Fruit fly (Drosophila melanogaster): ENCODE measurements around the gene Ugt304A1.

Ugt304A1 gene

DNA sequence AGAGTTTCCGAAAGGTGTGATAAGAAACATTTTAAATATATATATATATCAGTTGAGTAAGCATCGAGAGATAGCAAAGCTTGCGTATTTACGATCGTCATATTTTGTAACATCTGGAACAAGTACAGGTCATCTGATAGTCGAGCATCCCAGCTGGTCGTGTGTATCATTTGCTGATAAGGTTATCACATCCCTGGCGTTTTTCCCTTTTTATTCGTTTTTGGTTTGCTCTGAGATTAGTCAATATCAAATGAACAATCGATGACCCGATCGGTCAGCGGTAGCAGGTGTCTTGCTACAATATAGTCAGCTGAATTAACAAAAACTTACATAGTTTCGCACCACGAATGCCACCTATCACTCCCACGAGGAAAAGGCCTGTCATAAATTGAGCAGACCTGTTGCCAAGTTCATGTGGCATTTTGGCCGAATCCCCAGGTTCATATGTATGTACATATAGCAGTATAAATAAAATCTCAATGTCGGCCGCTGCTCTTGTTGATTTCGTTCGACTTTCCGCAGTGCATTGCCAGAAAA is 25.7 kb upstream of the Ugt304A1 start (continued):
- TF ChIP-seq Bdp1 (GFP tag; optimal IDR thresholded peaks at IDR 0.05) (no peak), Blimp-1 (GFP tag; optimal IDR thresholded peaks at IDR 0.05) (peak; percentile 39), Max (GFP tag; optimal IDR thresholded peaks at IDR 0.05) (peak; percentile 56), CG31365 (tag; optimal IDR thresholded peaks at IDR 0.05) (no peak), Six4 (GFP tag; optimal IDR thresholded peaks at IDR 0.05) (peak; percentile 25), oc (tag; optimal IDR thresholded peaks at IDR 0.05) (peak; percentile 19), CG9437 (GFP tag; optimal IDR thresholded peaks at IDR 0.05) (peak; percentile 33), Aef1 (GFP tag; IDR thresholded peaks at IDR 0.05) (peak; percentile 52), CG10979 (tag; optimal IDR thresholded peaks at IDR 0.05) (peak; percentile 18), Hmx (GFP tag; optimal IDR thresholded peaks at IDR 0.05) (no peak), Awh (GFP tag; IDR thresholded peaks at IDR 0.05) (no peak), CG6765 (GFP tag; optimal IDR thresholded peaks at IDR 0.05) (no peak), CG17328 (GFP tag; IDR thresholded peaks at IDR 0.05) (peak; percentile 39; the same call in 1 of the 2 replicates), CG12299 (tag; optimal IDR thresholded peaks at IDR 0.05) (no peak), scrt (GFP tag; optimal IDR thresholded peaks at IDR 0.05) (peak; percentile 63), H2.0 (GFP tag; IDR thresholded peaks at IDR 0.05) (peak; percentile 47), CG17359 (tag; optimal IDR thresholded peaks at IDR 0.05) (peak; percentile 55), grau (tag; optimal IDR thresholded peaks at IDR 0.05) (peak; percentile 79), H15 (GFP tag; IDR thresholded peaks at IDR 0.05) (peak; percentile 55; the same call in 2 of the 3 replicates), chn (GFP tag; optimal IDR thresholded peaks at IDR 0.05) (no peak), Hr3 (GFP tag; optimal IDR thresholded peaks at IDR 0.05) (peak; percentile 41), lab (GFP tag; optimal IDR thresholded peaks at IDR 0.05) (peak; percentile 81), CG9817 (tag; optimal IDR thresholded peaks at IDR 0.05) (peak; percentile 34), nerfin-2 (GFP tag; IDR thresholded peaks at IDR 0.05; ENCODE audit: partially characterized antibody) (no peak), Sox102F (GFP tag; optimal IDR thresholded peaks at IDR 0.05) (peak; percentile 71), Xbp1 (GFP tag; optimal IDR thresholded peaks at IDR 0.05) (peak; percentile 63), CG15073 (GFP tag; optimal IDR thresholded peaks at IDR 0.05) (no peak), CG7963 (GFP tag; IDR thresholded peaks at IDR 0.05; ENCODE audit: partially characterized antibody) (no peak), stc (GFP tag; IDR thresholded peaks at IDR 0.05) (0 out of 2 replicates have a peak, but pooled peaks have one; percentile 23), CG16815 (GFP tag; optimal IDR thresholded peaks at IDR 0.05) (peak; percentile 22), Mrtf (GFP tag; IDR thresholded peaks at IDR 0.05) (no peak), CG10147 (GFP tag; optimal IDR thresholded peaks at IDR 0.05) (peak; percentile 31), CG15269 (tag; optimal IDR thresholded peaks at IDR 0.05) (peak; percentile 76), CG12942 (GFP tag; optimal IDR thresholded peaks at IDR 0.05) (peak; percentile 38), CG11247 (GFP tag; IDR thresholded peaks at IDR 0.05) (peak; percentile 57), Nf-YC (tag; optimal IDR thresholded peaks at IDR 0.05) (no peak), zfh2 (GFP tag; optimal IDR thresholded peaks at IDR 0.05) (peak; percentile 28), CG12219 (GFP tag; optimal IDR thresholded peaks at IDR 0.05) (peak; percentile 45), al (GFP tag; IDR thresholded peaks at IDR 0.05) (peak; percentile 64; the same call in 1 of the 2 replicates), CG14667 (GFP tag; IDR thresholded peaks at IDR 0.05) (no peak), unpg (GFP tag; optimal IDR thresholded peaks at IDR 0.05) (peak; percentile 58), CG15011 (GFP tag; optimal IDR thresholded peaks at IDR 0.05) (peak; percentile 7), CG32772 (GFP tag; IDR thresholded peaks at IDR 0.05) (0 out of 2 replicates have a peak, but pooled peaks have one; percentile 32), mld (GFP tag; IDR thresholded peaks at IDR 0.05; ENCODE audit: partially characterized antibody) (no peak), kay (GFP tag; optimal IDR thresholded peaks at IDR 0.05) (peak; percentile 53), odd (GFP tag; optimal IDR thresholded peaks at IDR 0.05) (peak; percentile 43), emc (GFP tag; optimal IDR thresholded peaks at IDR 0.05) (no peak), Eip74EF (GFP tag; optimal IDR thresholded peaks at IDR 0.05) (no peak), CG32767 (GFP tag; IDR thresholded peaks at IDR 0.05) (peak; percentile 46; the same call in 1 of the 2 replicates)
